Worm (Caenorhabditis elegans) whole organism, L1 larva: ENCODE measurements around the gene C32H11.3.

Experiments
- F16B12.6 ChIP-seq: fragments of 150-350 bp; optimal IDR thresholded peaks from 2 replicates; lab custom pipeline; 2014; ENCODE audit warnings: missing biosample characterization, missing genetic modification characterization
- ceh-88 ChIP-seq: fragments of 200-800 bp; sonication (Bioruptor generic); IDR thresholded peaks from 2 replicates; pipeline ENCODE4 v1.3.6; 2022; ENCODE audit warnings: missing genetic modification characterization, missing compliant biosample characterization
- efl-1 ChIP-seq, 4 experiments: fragments of 150-350 bp; optimal IDR thresholded peaks in 3 of 4; peaks in 1 of 4; 1 replicate in 1 of 4; 2 replicates in 3 of 4; lab custom pipeline; 2014; ENCODE audit warnings: missing biosample characterization in 2 of 4, missing genetic modification characterization in 2 of 4, missing genetic modification reagents in 2 of 4
- egl-27 ChIP-seq, 2 experiments: fragments of 150-350 bp in 1 of 2; sonication (generic microtip); optimal IDR thresholded peaks; 3 replicates each; lab custom pipeline; 2017 to 2018; ENCODE audit warnings: missing biosample characterization in 2 of 2, missing genetic modification characterization in 2 of 2, missing genetic modification reagents in 2 of 2
- elt-2 ChIP-seq: sonication (generic microtip); optimal IDR thresholded peaks from 2 replicates; lab custom pipeline; 2016; ENCODE audit warnings: missing genetic modification characterization, mild to moderate bottlenecking, inconsistent platforms, missing compliant biosample characterization, missing genetic modification reagents
- fkh-4 ChIP-seq: sonication (generic microtip); optimal IDR thresholded peaks from 2 replicates; lab custom pipeline; 2016; ENCODE audit warnings: missing compliant biosample characterization, missing genetic modification characterization, borderline replicate concordance
- hpl-2 ChIP-seq: fragments of 150-350 bp; optimal IDR thresholded peaks from 2 replicates; lab custom pipeline; 2014; ENCODE audit warnings: missing biosample characterization, missing genetic modification reagents, missing genetic modification characterization
- irx-1 ChIP-seq: sonication (generic microtip); optimal IDR thresholded peaks from 2 replicates; lab custom pipeline; 2016; ENCODE audit warnings: missing genetic modification characterization, missing compliant biosample characterization
- mdl-1 ChIP-seq, 2 experiments: fragments of 150-350 bp; optimal IDR thresholded peaks; 2 replicates each; lab custom pipeline; 2014 to 2017; ENCODE audit warnings: missing biosample characterization in 2 of 2, missing genetic modification characterization in 2 of 2, inconsistent platforms in 1 of 2
- rnt-1 ChIP-seq: sonication (generic microtip); optimal IDR thresholded peaks from 2 replicates; lab custom pipeline; 2016; ENCODE audit warnings: mild to moderate bottlenecking, missing genetic modification characterization, moderate library complexity, missing compliant biosample characterization
- skn-1 ChIP-seq: fragments of 150-350 bp; optimal IDR thresholded peaks from 2 replicates; lab custom pipeline; 2014; ENCODE audit warnings: missing biosample characterization, missing genetic modification characterization
- tbx-2 ChIP-seq: sonication (generic microtip); optimal IDR thresholded peaks from 2 replicates; lab custom pipeline; 2016; ENCODE audit warnings: missing genetic modification characterization, missing compliant biosample characterization
- zag-1 ChIP-seq: fragments of 150-350 bp; optimal IDR thresholded peaks from 2 replicates; lab custom pipeline; 2014; ENCODE audit warnings: missing biosample characterization, missing genetic modification characterization

Gene C32H11.3

DNA sequence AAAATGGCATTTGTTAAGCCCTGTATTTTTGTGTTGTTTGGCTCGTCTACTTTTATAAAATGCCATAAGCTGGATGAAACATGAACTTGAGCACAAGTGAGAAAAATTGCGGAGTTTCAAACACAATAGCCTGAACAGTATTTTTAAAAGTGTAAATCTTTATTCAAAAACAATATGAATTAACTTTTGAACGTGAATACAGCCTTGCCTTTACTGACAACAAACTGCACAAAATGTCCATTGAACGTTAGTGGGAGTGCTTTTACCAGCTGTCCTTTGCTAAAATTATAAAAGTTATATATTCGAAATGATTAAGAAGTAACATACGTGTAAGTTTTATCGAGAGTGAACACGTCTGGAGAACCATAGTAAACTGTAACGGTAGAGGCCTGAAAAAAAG, 48.9 kb downstream of the C32H11.3 start:
- TF ChIP-seq mdl-1 (tag; optimal IDR thresholded peaks at IDR 0.05; lab: Kevin White, UChicago) (no peak), irx-1 (no peak), egl-27 (tag; optimal IDR thresholded peaks at IDR 0.05; lab: Kevin White, UChicago) (no peak), rnt-1 (tag; lab: Kevin White, UChicago) (no peak), fkh-4 (no peak), skn-1 (tag; lab: Kevin White, UChicago) (no peak), F16B12.6 (tag; lab: Kevin White, UChicago) (no peak), tbx-2 (tag; lab: Kevin White, UChicago) (no peak), zag-1 (tag; lab: Kevin White, UChicago) (no peak), ceh-88 (GFP tag; lab: Robert Waterston, UW) (no peak), hpl-2 (no peak)

- peak; percentile 86 for TF ChIP-seq elt-2
- no peak for TF ChIP-seq efl-1 (optimal IDR thresholded peaks at IDR 0.05; lab: Kevin White, UChicago)
- TF ChIP-seq efl-1 (GFP tag; optimal IDR thresholded peaks at IDR 0.05 in 1 of 2; lab: Kevin White, UChicago): peak in 1 of 2 experiments; percentile 87
- TF ChIP-seq skn-1 (tag; lab: Kevin White, UChicago): peak; percentile 6
- no peak for TF ChIP-seq egl-27 (tag; optimal IDR thresholded peaks at IDR 0.05; lab: Kevin White, UChicago)
Observed at ce11 chrIV:12969141-12969540, 50.8 kb downstream of the C32H11.3 start, which contains the start of gene F55G11.2. Gene F55G11.2, minus strand, starts transcription at chrIV:12969289.
